Worm (Caenorhabditis elegans) whole organism, L4 larva: ENCODE results near the gene gst-1.

ENCODE experiments used
- F10B5.3 ChIP-seq: sonication (generic microtip); optimal IDR thresholded peaks from 2 replicates; lab custom pipeline; 2016; ENCODE audit warnings: mild to moderate bottlenecking, missing genetic modification characterization, missing compliant biosample characterization
- F26F4.8 ChIP-seq: fragments of 200-800 bp; sonication (Bioruptor generic); conservative IDR thresholded peaks from 2 replicates; pipeline ENCODE4 v1.3.6; 2022; ENCODE audit warnings: missing genetic modification characterization, missing compliant biosample characterization
- F37D6.2 ChIP-seq: sonication (generic microtip); optimal IDR thresholded peaks from 2 replicates; lab custom pipeline; 2016; ENCODE audit warnings: mild to moderate bottlenecking, missing genetic modification characterization, missing compliant biosample characterization
- F49E8.2 ChIP-seq: sonication (generic microtip); optimal IDR thresholded peaks from 2 replicates; lab custom pipeline; 2016; ENCODE audit warnings: missing compliant biosample characterization, mild to moderate bottlenecking, missing genetic modification characterization, borderline replicate concordance
- T20F7.1 ChIP-seq: fragments of 200-800 bp; sonication (Bioruptor generic); optimal IDR thresholded peaks from 2 replicates; lab custom pipeline; 2018; ENCODE audit warnings: mild to moderate bottlenecking, missing genetic modification characterization, missing compliant biosample characterization
- T26A8.4 ChIP-seq: fragments of 200-800 bp; sonication (Bioruptor generic); IDR thresholded peaks from 2 replicates; pipeline ENCODE4 v1.3.6; 2022; ENCODE audit warnings: missing genetic modification characterization, missing compliant biosample characterization
- Y5F2A.4 ChIP-seq: fragments of 200-800 bp; sonication (Bioruptor generic); optimal IDR thresholded peaks from 2 replicates; lab custom pipeline; 2018; ENCODE audit warnings: mild to moderate bottlenecking, missing genetic modification characterization, missing compliant biosample characterization
- aha-1 ChIP-seq: fragments of 150-350 bp; peaks from one replicate; lab custom pipeline; 2014; ENCODE audit warnings: missing biosample characterization, missing genetic modification characterization
- ama-1 ChIP-seq: fragments of 150-350 bp; optimal IDR thresholded peaks from 2 replicates; lab custom pipeline; 2014; ENCODE audit warnings: inconsistent platforms, mixed read lengths
- attf-4 ChIP-seq: sonication (generic microtip); optimal IDR thresholded peaks from 3 replicates; lab custom pipeline; 2017; ENCODE audit warnings: missing biosample characterization, missing genetic modification characterization
- ceh-20 ChIP-seq: fragments of 200-800 bp; sonication (Bioruptor generic); IDR thresholded peaks from 2 replicates; pipeline ENCODE4 v1.3.6; 2022; ENCODE audit warnings: missing genetic modification reagents, missing genetic modification characterization, missing compliant biosample characterization
- ceh-28 ChIP-seq: fragments of 150-350 bp; optimal IDR thresholded peaks from 2 replicates; lab custom pipeline; 2014; ENCODE audit warnings: missing biosample characterization, missing genetic modification reagents, missing genetic modification characterization
- ceh-32 ChIP-seq: sonication (generic microtip); optimal IDR thresholded peaks from 2 replicates; lab custom pipeline; 2016; ENCODE audit warnings: mild to moderate bottlenecking, missing genetic modification characterization, missing compliant biosample characterization; ENCODE audit not compliant: poor library complexity
- ceh-44 ChIP-seq: fragments of 200-800 bp; sonication (Bioruptor generic); IDR thresholded peaks from 2 replicates; pipeline ENCODE4 v1.3.6; 2022; ENCODE audit warnings: missing genetic modification reagents, missing genetic modification characterization, missing compliant biosample characterization
- ceh-62 ChIP-seq: sonication (generic microtip); optimal IDR thresholded peaks from 2 replicates; lab custom pipeline; 2017; ENCODE audit warnings: missing biosample characterization, missing genetic modification characterization
- ceh-82 ChIP-seq: sonication (generic microtip); optimal IDR thresholded peaks from 2 replicates; lab custom pipeline; 2017; ENCODE audit warnings: missing biosample characterization, missing genetic modification characterization
- ces-1 ChIP-seq: fragments of 150-350 bp; sonication (generic microtip); optimal IDR thresholded peaks from 4 replicates; lab custom pipeline; 2014; ENCODE audit warnings: missing biosample characterization, missing genetic modification reagents, missing genetic modification characterization
- cey-2 ChIP-seq: sonication (generic microtip); optimal IDR thresholded peaks from 3 replicates; lab custom pipeline; 2017; ENCODE audit warnings: missing genetic modification characterization, mild to moderate bottlenecking, missing compliant biosample characterization, antibody characterized with exemption, borderline replicate concordance; ENCODE audit not compliant: insufficient read depth
- daf-19 ChIP-seq: fragments of 200-800 bp; sonication (Bioruptor generic); conservative IDR thresholded peaks from 2 replicates; pipeline ENCODE4 v1.3.6; 2022; ENCODE audit warnings: missing genetic modification characterization, missing compliant biosample characterization
- egl-43 ChIP-seq: fragments of 200-800 bp; sonication (Bioruptor generic); IDR thresholded peaks from 2 replicates; pipeline ENCODE4 v1.3.6; 2022; ENCODE audit warnings: missing genetic modification reagents, missing genetic modification characterization, missing compliant biosample characterization
- hif-1 ChIP-seq, 2 experiments: sonication (generic microtip); optimal IDR thresholded peaks; 2 replicates each; lab custom pipeline; 2016 to 2017; ENCODE audit warnings: missing compliant biosample characterization in 2 of 2, missing genetic modification characterization in 2 of 2, missing genetic modification reagents in 2 of 2, missing genotype in 2 of 2, mild to moderate bottlenecking in 1 of 2
- hlh-11 ChIP-seq: fragments of 200-800 bp; sonication (Bioruptor generic); optimal IDR thresholded peaks from 2 replicates; lab custom pipeline; 2018; ENCODE audit warnings: mild to moderate bottlenecking, missing genetic modification characterization, missing compliant biosample characterization
- hlh-30 ChIP-seq: sonication (generic microtip); optimal IDR thresholded peaks from 2 replicates; lab custom pipeline; 2017; ENCODE audit warnings: antibody characterized with exemption, mild to moderate bottlenecking, missing genetic modification characterization, missing compliant biosample characterization; ENCODE audit not compliant: insufficient read depth
- lin-13 ChIP-seq: fragments of 150-350 bp; optimal IDR thresholded peaks from 2 replicates; lab custom pipeline; 2014; ENCODE audit warnings: missing biosample characterization, missing genetic modification reagents, missing genetic modification characterization
- lin-39 ChIP-seq: fragments of 150-350 bp; optimal IDR thresholded peaks from 2 replicates; lab custom pipeline; 2014; ENCODE audit warnings: missing biosample characterization, missing genetic modification reagents, missing genetic modification characterization
- lir-3 ChIP-seq: sonication (generic microtip); optimal IDR thresholded peaks from 2 replicates; lab custom pipeline; 2016; ENCODE audit warnings: mild to moderate bottlenecking, missing genetic modification characterization, missing compliant biosample characterization
- lsy-2 ChIP-seq, 2 experiments: fragments of 150-350 bp in 1 of 2; sonication (generic microtip) in 1 of 2; optimal IDR thresholded peaks; 2 replicates each; lab custom pipeline; 2014 to 2017; ENCODE audit warnings: missing biosample characterization in 2 of 2, missing genetic modification characterization in 2 of 2
- madf-5 ChIP-seq, 2 experiments: fragments of 200-800 bp; sonication (Bioruptor generic); IDR thresholded peaks; 2 replicates each; pipeline ENCODE4 v1.3.6; 2022; ENCODE audit warnings: missing compliant biosample characterization in 2 of 2, missing genetic modification characterization in 2 of 2
- mep-1 ChIP-seq: fragments of 150-350 bp; sonication (generic microtip); optimal IDR thresholded peaks from 3 replicates; lab custom pipeline; 2014; ENCODE audit warnings: missing biosample characterization, missing genetic modification characterization
- mxl-2 ChIP-seq: fragments of 200-800 bp; sonication (Bioruptor generic); conservative IDR thresholded peaks from 2 replicates; pipeline ENCODE4 v1.3.6; 2022; ENCODE audit warnings: missing genetic modification reagents, missing genetic modification characterization, missing compliant biosample characterization
- nhr-10 ChIP-seq: fragments of 150-350 bp; optimal IDR thresholded peaks from 2 replicates; lab custom pipeline; 2014; ENCODE audit warnings: missing biosample characterization, missing genetic modification characterization
- nhr-102 ChIP-seq: sonication (generic microtip); optimal IDR thresholded peaks from 2 replicates; lab custom pipeline; 2016; ENCODE audit warnings: mild to moderate bottlenecking, missing genetic modification characterization, moderate library complexity, missing compliant biosample characterization
- nhr-11 ChIP-seq: fragments of 150-350 bp; optimal IDR thresholded peaks from 2 replicates; lab custom pipeline; 2014; ENCODE audit warnings: missing biosample characterization, missing genetic modification characterization
- nhr-237 ChIP-seq: sonication (generic microtip); optimal IDR thresholded peaks from 2 replicates; lab custom pipeline; 2017; ENCODE audit warnings: missing biosample characterization, missing genetic modification characterization
- nhr-42 ChIP-seq: fragments of 200-800 bp; sonication (Bioruptor generic); IDR thresholded peaks from 2 replicates; pipeline ENCODE4 v1.3.6; 2022; ENCODE audit warnings: missing genetic modification characterization, missing compliant biosample characterization
- nhr-76 ChIP-seq: fragments of 150-350 bp; optimal IDR thresholded peaks from 2 replicates; lab custom pipeline; 2014; ENCODE audit warnings: missing biosample characterization, missing genetic modification characterization
- nhr-77 ChIP-seq: fragments of 150-350 bp; optimal IDR thresholded peaks from 2 replicates; lab custom pipeline; 2014; ENCODE audit warnings: missing biosample characterization, missing genetic modification characterization
- pha-4 ChIP-seq, 2 experiments: fragments of 150-350 bp in 1 of 2; fragments of 200-800 bp in 1 of 2; sonication (Bioruptor generic) in 1 of 2; IDR thresholded peaks in 1 of 2; optimal IDR thresholded peaks in 1 of 2; 2 replicates each; pipeline versions ENCODE4 v1.3.6 to Lab custom; 2014 to 2022; ENCODE audit warnings: missing genetic modification characterization in 2 of 2, missing genetic modification reagents in 2 of 2, missing biosample characterization in 1 of 2, missing compliant biosample characterization in 1 of 2
- saeg-2 ChIP-seq: fragments of 200-800 bp; sonication (Bioruptor generic); IDR thresholded peaks from 2 replicates; pipeline ENCODE4 v1.3.6; 2022; ENCODE audit warnings: missing genetic modification reagents, missing genetic modification characterization, missing compliant biosample characterization
- set-16 ChIP-seq: fragments of 200-800 bp; sonication (Bioruptor generic); IDR thresholded peaks from 2 replicates; pipeline ENCODE4 v1.3.6; 2022; ENCODE audit warnings: missing genetic modification reagents, missing genetic modification characterization, missing compliant biosample characterization
- skn-1 ChIP-seq: fragments of 150-350 bp; optimal IDR thresholded peaks from 2 replicates; lab custom pipeline; 2014; ENCODE audit warnings: missing biosample characterization, missing genetic modification characterization
- snpc-1.2 ChIP-seq: fragments of 200-800 bp; sonication (Bioruptor generic); IDR thresholded peaks from 2 replicates; pipeline ENCODE4 v1.3.6; 2022; ENCODE audit warnings: missing genetic modification reagents, missing genetic modification characterization, missing compliant biosample characterization
- spr-3 ChIP-seq: fragments of 200-800 bp; sonication (Bioruptor generic); optimal IDR thresholded peaks from 2 replicates; lab custom pipeline; 2018; ENCODE audit warnings: mild to moderate bottlenecking, missing genetic modification characterization, missing compliant biosample characterization
- unc-130 ChIP-seq: sonication (generic microtip); optimal IDR thresholded peaks from 2 replicates; lab custom pipeline; 2016; ENCODE audit warnings: missing genetic modification reagents, missing genetic modification characterization, missing compliant biosample characterization
- unc-39 ChIP-seq: sonication (generic microtip); optimal IDR thresholded peaks from 2 replicates; lab custom pipeline; 2017; ENCODE audit warnings: missing biosample characterization, missing genetic modification characterization
- unc-62 ChIP-seq, 3 experiments: fragments of 150-350 bp in 1 of 3; sonication (generic microtip); optimal IDR thresholded peaks in 2 of 3; peaks in 1 of 3; 1 replicate in 1 of 3; 2 replicates in 2 of 3; lab custom pipeline; 2014 to 2017; ENCODE audit warnings: missing biosample characterization in 3 of 3, missing genetic modification characterization in 3 of 3, missing genetic modification reagents in 3 of 3, missing genotype in 1 of 3
- zag-1 ChIP-seq: fragments of 150-350 bp; optimal IDR thresholded peaks from 2 replicates; lab custom pipeline; 2014; ENCODE audit warnings: missing biosample characterization, missing genetic modification characterization
- zfp-2 ChIP-seq: sonication (generic microtip); optimal IDR thresholded peaks from 2 replicates; lab custom pipeline; 2016; ENCODE audit warnings: mild to moderate bottlenecking, missing genetic modification characterization, missing compliant biosample characterization
- zip-11 ChIP-seq: fragments of 200-800 bp; sonication (Bioruptor generic); IDR thresholded peaks from 2 replicates; pipeline ENCODE4 v1.3.6; 2022; ENCODE audit warnings: missing genetic modification characterization, missing compliant biosample characterization
- zip-2 ChIP-seq: fragments of 150-350 bp; optimal IDR thresholded peaks from 2 replicates; lab custom pipeline; 2014; ENCODE audit warnings: missing biosample characterization, missing genetic modification characterization

The gst-1 gene

DNA sequence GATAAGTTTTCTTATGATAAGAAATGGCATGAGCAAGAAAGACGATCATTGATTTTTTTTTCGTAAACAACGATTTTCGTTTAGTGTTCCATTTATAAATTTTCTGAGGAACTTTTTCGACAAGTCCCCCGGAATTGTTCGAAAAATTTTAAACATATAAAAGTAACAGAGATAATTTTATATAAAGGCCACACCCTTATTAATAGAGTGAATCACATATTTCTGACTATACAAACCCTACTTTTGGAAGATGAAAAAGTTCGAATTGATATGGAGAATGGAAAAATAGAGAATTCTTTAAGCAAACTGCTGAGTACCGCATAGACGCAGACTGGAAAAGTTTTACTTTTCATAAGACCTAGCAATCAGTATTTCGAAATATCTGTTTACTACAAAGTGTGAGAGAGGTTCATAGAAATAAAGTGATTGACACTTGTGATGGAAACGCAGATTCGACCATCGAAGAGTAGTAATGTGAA is 8.0 kb upstream of the gst-1 start (continued):
- TF ChIP-seq ces-1 (no peak), ama-1 (lab: Kevin White, UChicago) (peak; percentile 90), nhr-102 (peak; percentile 18), zag-1 (tag; lab: Kevin White, UChicago) (no peak), F49E8.2 (tag; lab: Kevin White, UChicago) (no peak), nhr-42 (GFP tag; lab: Robert Waterston, UW) (no peak; the same call in none of the 2 replicates), skn-1 (tag; lab: Kevin White, UChicago) (no peak), mep-1 (tag; lab: Kevin White, UChicago) (peak; percentile 92), T26A8.4 (GFP tag; lab: Robert Waterston, UW) (peak; percentile 89), F26F4.8 (GFP tag; lab: Robert Waterston, UW) (no peak), ceh-82 (tag; lab: Kevin White, UChicago) (no peak), ceh-62 (tag; lab: Kevin White, UChicago) (no peak), nhr-76 (tag; lab: Kevin White, UChicago) (peak; percentile 11), nhr-237 (tag; lab: Kevin White, UChicago) (no peak), F10B5.3 (tag; lab: Kevin White, UChicago) (no peak), hlh-30 (tag; lab: Kevin White, UChicago) (peak; percentile 87), ceh-28 (tag; lab: Kevin White, UChicago) (peak; percentile 36), snpc-1.2 (GFP tag; lab: Robert Waterston, UW) (peak; percentile 46; the same call in 1 of the 2 replicates), zip-2 (tag; lab: Kevin White, UChicago) (peak; percentile 74), ceh-20 (GFP tag; lab: Robert Waterston, UW) (peak; percentile 67; the same call in 1 of the 2 replicates), Y5F2A.4 (GFP tag; lab: Kevin White, UChicago) (no peak), nhr-10 (peak; percentile 31), hlh-11 (peak; percentile 85), hif-1 (tag; optimal IDR thresholded peaks at IDR 0.05; lab: Kevin White, UChicago) (peak in 1 of 2 experiments; percentile 37), unc-62 (GFP tag; optimal IDR thresholded peaks at IDR 0.05 in 1 of 2; lab: Kevin White, UChicago) (no peak), unc-62 (tag; optimal IDR thresholded peaks at IDR 0.05; lab: Kevin White, UChicago) (no peak), set-16 (GFP tag; lab: Robert Waterston, UW) (no peak), lin-13 (GFP tag; lab: Kevin White, UChicago) (peak; percentile 76), zip-11 (GFP tag; lab: Robert Waterston, UW) (no peak), nhr-11 (tag; lab: Kevin White, UChicago) (no peak), F37D6.2 (no peak), daf-19 (peak; percentile 31; the same call in 1 of the 2 replicates), unc-130 (GFP tag; lab: Kevin White, UChicago) (no peak), aha-1 (tag; lab: Kevin White, UChicago) (peak; percentile 98), cey-2 (tag; lab: Kevin White, UChicago) (peak; percentile 41), zfp-2 (no peak), lsy-2 (tag; optimal IDR thresholded peaks at IDR 0.05; lab: Kevin White, UChicago) (peak in 1 of 2 experiments; percentile 91), unc-39 (no peak), ceh-32 (no peak), spr-3 (GFP tag; lab: Kevin White, UChicago) (peak; percentile 5), lir-3 (tag; lab: Kevin White, UChicago) (peak; percentile 5), pha-4 (GFP tag; IDR thresholded peaks at IDR 0.05; lab: Robert Waterston, UW) (peak; percentile 81), pha-4 (tag; optimal IDR thresholded peaks at IDR 0.05; lab: Kevin White, UChicago) (peak; percentile 82), attf-4 (tag; lab: Kevin White, UChicago) (peak; percentile 2), T20F7.1 (GFP tag; lab: Kevin White, UChicago) (peak; percentile 84), lin-39 (no peak), madf-5 (GFP tag; IDR thresholded peaks at IDR 0.05; lab: Robert Waterston, UW) (peak in 1 of 2 experiments; percentile 4; a peak in 1 of 4 replicates), egl-43 (peak; percentile 53; the same call in 1 of the 2 replicates), nhr-77 (peak; percentile 75), saeg-2 (GFP tag; lab: Robert Waterston, UW) (0 out of 2 replicates have a peak, but pooled peaks have one; percentile 70), mxl-2 (GFP tag; lab: Robert Waterston, UW) (no peak), ceh-44 (GFP tag; lab: Robert Waterston, UW) (no peak)
